Worm (Caenorhabditis elegans): ENCODE measurements around the gene sri-28.
"Not testable (repeated sequence)": the region's sequence is repeated elsewhere in the genome, so short reads cannot be mapped to it uniquely, and the experiment has no call there.

Gene sri-28

DNA sequence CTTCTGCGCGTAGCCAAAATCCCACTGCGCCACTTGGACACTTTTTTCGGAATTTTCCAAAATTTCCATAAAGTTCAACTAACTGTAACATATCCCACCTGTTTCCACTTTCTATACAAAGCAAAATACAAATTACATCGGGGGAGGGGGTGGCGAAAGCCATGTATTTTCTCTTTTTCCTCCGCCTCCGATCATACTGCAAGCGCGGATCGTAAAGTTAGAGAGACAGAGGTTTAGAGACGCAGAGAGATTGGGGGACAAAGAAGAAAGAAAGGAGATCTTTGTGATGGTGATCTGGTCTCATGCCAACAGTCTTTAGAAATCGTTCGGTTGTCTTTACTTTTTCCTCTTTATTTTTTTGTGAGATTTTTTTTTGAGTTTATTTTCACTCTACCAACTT, 20.2 kb upstream of the sri-28 start:
- TF ChIP-seq ham-2 (GFP tag; optimal IDR thresholded peaks at IDR 0.05), result peak; percentile 43
- TF ChIP-seq mep-1 (tag; optimal IDR thresholded peaks at IDR 0.05), result no peak
- TF ChIP-seq blmp-1 (tag; optimal IDR thresholded peaks at IDR 0.05), result peak; percentile 23

ce11 chrII:3030416-3030815, 18.1 kb upstream of the sri-28 start:
- TF ChIP-seq tbx-8 (GFP tag; optimal IDR thresholded peaks at IDR 0.05) (no peak), blmp-1 (tag; optimal IDR thresholded peaks at IDR 0.05) (peak; percentile 31)

DNA sequence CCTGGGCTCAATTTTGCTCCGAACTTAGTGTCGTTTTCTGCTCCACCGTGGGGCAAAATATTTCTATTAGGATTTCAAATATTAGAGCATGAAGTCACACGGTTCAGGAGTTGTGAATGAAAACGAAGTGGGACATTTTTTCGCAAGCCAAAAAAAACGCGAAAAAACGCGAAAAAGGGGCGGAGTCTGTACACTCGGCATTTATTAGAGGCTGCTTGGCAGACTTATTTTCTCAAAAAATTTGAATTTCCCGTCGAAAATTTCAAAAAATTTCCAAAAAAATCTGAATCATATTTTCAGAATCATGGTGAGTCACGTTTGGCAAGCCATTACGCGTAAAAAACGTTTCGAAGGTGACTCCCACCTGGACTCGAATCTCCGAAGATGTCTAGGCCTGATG, 16.0 kb upstream of the sri-28 start, which contains the start of gene B0454.6:
Gene B0454.6, plus strand, starts transcription at position 301 of the 400 bp plus-strand sequence.
- TF ChIP-seq mab-5 (tag; optimal IDR thresholded peaks at IDR 0.05); ceh-83 (GFP tag; optimal IDR thresholded peaks at IDR 0.05); unc-120 (tag; optimal IDR thresholded peaks at IDR 0.05; ENCODE audit: poor library complexity, severe bottlenecking): not testable (repeated sequence)

ce11 chrII:3034914-3035313, 13.6 kb upstream of the sri-28 start:
- TF ChIP-seq bed-3 (GFP tag; optimal IDR thresholded peaks at IDR 0.05), result no peak
- TF ChIP-seq nhr-76 (tag; optimal IDR thresholded peaks at IDR 0.05), result no peak
- no peak for TF ChIP-seq mls-2 (tag; optimal IDR thresholded peaks at IDR 0.05)
- TF ChIP-seq ceh-83 (GFP tag; optimal IDR thresholded peaks at IDR 0.05), result no peak
- TF ChIP-seq ztf-11 (tag; optimal IDR thresholded peaks at IDR 0.05), result no peak
- TF ChIP-seq ceh-43 (GFP tag; optimal IDR thresholded peaks at IDR 0.05), result no peak
- TF ChIP-seq unc-120 (tag; optimal IDR thresholded peaks at IDR 0.05; ENCODE audit: poor library complexity, severe bottlenecking), result no peak
- TF ChIP-seq tbx-8 (GFP tag; optimal IDR thresholded peaks at IDR 0.05), result no peak

- TF ChIP-seq mls-2 (tag; optimal IDR thresholded peaks at IDR 0.05), result no peak
- TF ChIP-seq tbx-8 (GFP tag; optimal IDR thresholded peaks at IDR 0.05), result no peak
- TF ChIP-seq nhr-2 (tag; optimal IDR thresholded peaks at IDR 0.05), result no peak
- TF ChIP-seq ceh-43 (GFP tag; optimal IDR thresholded peaks at IDR 0.05), result no peak
Measured at ce11 chrII:3036344-3036743, 12.1 kb upstream of the sri-28 start.

ce11 chrII:3038453-3038909, 10.0 kb upstream of the sri-28 start, which contains the start of the genes B0454.26 and B0454.5:
TSS of gene B0454.26 (minus strand) at chrII:3038553.
TSS of gene B0454.5 (plus strand) at chrII:3038859.
- TF ChIP-seq blmp-1 (tag; optimal IDR thresholded peaks at IDR 0.05) (no peak), nhr-2 (tag; optimal IDR thresholded peaks at IDR 0.05) (no peak), M03D4.4 (tag; optimal IDR thresholded peaks at IDR 0.05) (no peak), drap-1 (GFP tag; optimal IDR thresholded peaks at IDR 0.05) (no peak), nhr-237 (tag; optimal IDR thresholded peaks at IDR 0.05) (no peak), hlh-1 (tag; optimal IDR thresholded peaks at IDR 0.05) (no peak), nhr-28 (tag; optimal IDR thresholded peaks at IDR 0.05) (no peak), tbx-8 (GFP tag; optimal IDR thresholded peaks at IDR 0.05) (no peak), lsy-2 (tag; optimal IDR thresholded peaks at IDR 0.05) (no peak), flh-1 (GFP tag; optimal IDR thresholded peaks at IDR 0.05) (no peak)

DNA sequence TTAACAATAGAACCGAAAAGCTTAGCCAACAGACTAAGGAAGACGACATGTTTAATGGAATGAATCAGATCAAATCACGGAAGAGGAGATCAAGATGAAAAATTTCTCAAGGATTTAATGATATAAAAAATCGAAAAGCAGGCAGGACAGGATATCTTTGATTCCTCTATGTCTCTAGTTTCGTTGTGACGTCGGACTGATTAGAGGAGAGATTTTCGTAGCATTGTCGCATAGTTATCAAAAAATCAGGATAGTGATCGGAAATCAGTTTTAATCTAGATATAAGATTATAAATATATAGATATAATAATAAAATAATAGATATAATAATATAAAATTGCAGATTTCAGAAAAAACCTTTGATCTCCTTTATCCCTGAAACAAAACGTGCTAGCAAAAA, 5.1 kb upstream of the sri-28 start, which contains the start of gene B0454.8:
Gene B0454.8, minus strand, starts transcription at position 101 of the 400 bp plus-strand sequence.
- TF ChIP-seq nhr-76 (tag; optimal IDR thresholded peaks at IDR 0.05), result no peak
- no peak for TF ChIP-seq flh-1 (GFP tag; optimal IDR thresholded peaks at IDR 0.05)
- no peak for TF ChIP-seq ceh-39 (tag; optimal IDR thresholded peaks at IDR 0.05)
- no peak for TF ChIP-seq bed-3 (GFP tag; optimal IDR thresholded peaks at IDR 0.05)
- no peak for TF ChIP-seq mep-1 (tag; optimal IDR thresholded peaks at IDR 0.05)
- no peak for TF ChIP-seq elt-3 (tag; optimal IDR thresholded peaks at IDR 0.05)
- no peak for TF ChIP-seq unc-39 (tag; optimal IDR thresholded peaks at IDR 0.05)
- no peak for TF ChIP-seq nhr-2 (tag; optimal IDR thresholded peaks at IDR 0.05)
- no peak for TF ChIP-seq sem-2 (GFP tag; optimal IDR thresholded peaks at IDR 0.05)
- no peak for TF ChIP-seq zip-8 (tag; optimal IDR thresholded peaks at IDR 0.05)
- TF ChIP-seq M03D4.4 (tag; optimal IDR thresholded peaks at IDR 0.05), result no peak
- no peak for TF ChIP-seq lsy-2 (tag; optimal IDR thresholded peaks at IDR 0.05)
- no peak for TF ChIP-seq nhr-237 (tag; optimal IDR thresholded peaks at IDR 0.05)
- TF ChIP-seq drap-1 (GFP tag; optimal IDR thresholded peaks at IDR 0.05), result no peak

- no peak for TF ChIP-seq nhr-2 (tag; optimal IDR thresholded peaks at IDR 0.05)
- TF ChIP-seq unc-39 (tag; optimal IDR thresholded peaks at IDR 0.05), result no peak
- no peak for TF ChIP-seq mls-2 (tag; optimal IDR thresholded peaks at IDR 0.05)
- TF ChIP-seq snpc-4 (tag; optimal IDR thresholded peaks at IDR 0.05), result no peak
- TF ChIP-seq mep-1 (tag; optimal IDR thresholded peaks at IDR 0.05), result no peak
- TF ChIP-seq nhr-237 (tag; optimal IDR thresholded peaks at IDR 0.05), result no peak
- no peak for TF ChIP-seq ztf-11 (tag; optimal IDR thresholded peaks at IDR 0.05)
- no peak for TF ChIP-seq ceh-83 (GFP tag; optimal IDR thresholded peaks at IDR 0.05)
- TF ChIP-seq M03D4.4 (tag; optimal IDR thresholded peaks at IDR 0.05), result no peak
- TF ChIP-seq nhr-28 (tag; optimal IDR thresholded peaks at IDR 0.05), result no peak
- no peak for TF ChIP-seq cnd-1 (tag; optimal IDR thresholded peaks at IDR 0.05)
- TF ChIP-seq mab-5 (tag; optimal IDR thresholded peaks at IDR 0.05), result no peak
- no peak for TF ChIP-seq blmp-1 (tag; optimal IDR thresholded peaks at IDR 0.05)
- no peak for TF ChIP-seq unc-120 (tag; optimal IDR thresholded peaks at IDR 0.05; ENCODE audit: poor library complexity, severe bottlenecking)
- no peak for TF ChIP-seq tbx-8 (GFP tag; optimal IDR thresholded peaks at IDR 0.05)
- TF ChIP-seq sem-2 (GFP tag; optimal IDR thresholded peaks at IDR 0.05), result no peak
- TF ChIP-seq lin-13 (tag; optimal IDR thresholded peaks at IDR 0.05), result no peak
- no peak for TF ChIP-seq drap-1 (GFP tag; optimal IDR thresholded peaks at IDR 0.05)
- no peak for TF ChIP-seq ces-1 (GFP tag; optimal IDR thresholded peaks at IDR 0.05)
Measured at ce11 chrII:3044023-3044422, 4.5 kb upstream of the sri-28 start, which contains the start of gene sri-29. TSS of gene sri-29 (plus strand) at chrII:3044323.
